Worm (Caenorhabditis elegans) whole organism, dauer: ENCODE measurements around the gene dhs-18.

Experiments used
- unc-62 ChIP-seq: sonication (generic microtip); optimal IDR thresholded peaks from 2 replicates; lab custom pipeline; 2017; ENCODE audit warnings: missing biosample characterization, missing genetic modification reagents, missing genetic modification characterization

The dhs-18 gene

DNA sequence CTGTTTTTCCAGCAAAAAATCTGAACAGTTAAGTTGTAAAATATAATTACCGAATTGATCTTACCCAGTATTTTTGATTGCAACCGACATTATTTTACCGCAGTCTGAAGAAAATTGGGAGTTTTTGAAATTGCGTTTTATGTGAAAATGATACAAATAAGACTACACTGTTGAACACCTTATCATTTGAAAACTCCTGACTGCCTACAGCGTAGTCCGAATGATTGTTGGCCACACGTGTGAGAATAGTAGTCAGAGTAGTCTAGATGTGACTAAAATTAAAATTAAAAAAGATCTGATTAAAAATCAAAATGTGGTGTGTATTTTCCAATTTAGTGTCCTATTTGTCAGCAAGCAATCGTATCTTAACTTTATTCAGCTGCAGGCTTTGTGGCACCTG, at the start of gene dhs-18:
Gene dhs-18 (minus strand): TSS at position 104 of the 400 bp plus-strand sequence.
- TF ChIP-seq unc-62, result no peak

DNA sequence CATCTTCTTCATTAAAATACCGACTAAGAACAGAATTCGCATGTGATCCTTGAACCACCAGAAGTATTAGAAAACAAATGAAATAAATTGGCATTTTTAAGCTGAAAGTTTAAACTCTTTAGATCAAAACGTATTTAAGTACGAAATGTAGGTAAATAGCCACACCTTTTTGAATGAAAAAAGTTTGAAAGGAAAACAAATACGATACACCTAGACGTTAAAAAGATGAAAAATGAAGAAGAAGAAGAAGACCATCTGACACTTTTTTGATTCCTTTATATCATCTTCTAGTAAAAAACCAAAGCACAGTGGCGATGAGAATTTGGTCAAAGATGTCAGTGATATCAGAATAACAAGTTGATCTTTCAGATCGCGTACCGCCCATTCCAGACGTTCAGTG, 49.2 kb upstream of the dhs-18 start, which contains the start of gene Y42A5A.3:
Gene Y42A5A.3 (minus strand): TSS at position 101 of the 400 bp plus-strand sequence.
- TF ChIP-seq unc-62, result no peak

DNA sequence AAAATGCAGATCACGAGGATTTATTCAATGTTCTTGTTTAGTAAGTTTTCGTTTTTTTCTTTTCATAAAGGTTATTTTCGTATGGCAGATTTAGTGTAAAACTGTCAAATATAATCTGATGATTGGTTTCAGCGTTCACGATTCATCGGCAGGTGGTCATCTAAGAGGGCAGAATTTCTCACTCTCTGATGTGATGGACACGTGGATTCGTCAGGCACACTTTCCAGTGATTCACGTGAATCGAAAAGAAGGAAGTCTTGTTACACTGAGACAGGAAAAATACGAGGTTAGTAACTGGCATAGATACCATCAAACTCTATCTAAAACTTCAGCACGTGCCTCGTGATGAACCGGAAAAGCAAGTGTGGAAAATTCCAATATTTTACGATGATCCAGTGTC, 48.1 kb upstream of the dhs-18 start:
- no peak for TF ChIP-seq unc-62

DNA sequence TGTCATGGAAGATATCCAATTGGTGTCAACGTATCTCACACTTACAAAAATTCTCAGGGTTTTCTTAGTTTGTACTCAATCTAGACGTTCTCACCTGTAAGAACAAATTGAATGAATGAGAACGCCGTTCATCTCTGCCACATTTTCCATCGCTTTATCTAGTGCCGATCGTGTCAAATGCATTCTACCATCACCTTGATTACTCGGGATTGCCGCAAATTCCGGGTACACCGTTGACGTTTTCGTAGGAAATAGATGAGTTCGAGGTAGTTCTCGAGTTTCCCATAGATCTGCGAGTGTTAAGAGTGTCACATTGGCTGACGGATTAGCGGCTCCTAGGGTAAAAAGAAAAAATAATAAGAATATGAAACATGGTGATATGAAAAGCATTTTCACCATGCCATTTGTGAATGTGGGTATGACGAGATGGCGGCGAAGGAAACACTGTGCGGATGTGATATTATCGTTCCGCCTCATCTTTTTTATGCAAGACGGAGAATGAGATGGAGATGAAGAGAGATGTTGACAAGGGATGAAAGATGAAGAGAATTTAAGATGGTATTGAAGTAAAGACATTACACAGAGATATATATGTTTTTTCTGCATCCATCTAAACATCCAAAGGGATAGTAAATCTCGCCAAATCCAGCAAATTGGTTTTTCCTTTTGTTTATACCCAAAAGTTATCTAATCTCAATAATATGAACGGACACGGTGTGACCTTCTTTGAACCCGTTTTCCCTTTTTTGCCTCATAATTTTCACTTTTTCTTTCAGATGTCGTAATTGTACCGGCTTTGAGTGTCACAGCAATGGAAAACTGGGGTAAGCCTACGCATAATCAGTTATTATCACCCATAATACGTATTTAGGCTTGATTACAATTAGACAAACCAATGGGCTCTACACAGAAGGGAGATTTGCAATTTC, 46.8 kb upstream of the dhs-18 start, which contains the start of gene lact-8:
Gene lact-8 (minus strand): TSS at position 445 of the 929 bp plus-strand sequence.
- no peak for TF ChIP-seq unc-62

- TF ChIP-seq unc-62, result no peak
These were observed 40.9 kb upstream of the dhs-18 start, which contains the start of gene Y42A5A.1 for ce11 chrV:11087519-11087998. Y42A5A.1 (plus strand) TSS chrV:11087948.

DNA sequence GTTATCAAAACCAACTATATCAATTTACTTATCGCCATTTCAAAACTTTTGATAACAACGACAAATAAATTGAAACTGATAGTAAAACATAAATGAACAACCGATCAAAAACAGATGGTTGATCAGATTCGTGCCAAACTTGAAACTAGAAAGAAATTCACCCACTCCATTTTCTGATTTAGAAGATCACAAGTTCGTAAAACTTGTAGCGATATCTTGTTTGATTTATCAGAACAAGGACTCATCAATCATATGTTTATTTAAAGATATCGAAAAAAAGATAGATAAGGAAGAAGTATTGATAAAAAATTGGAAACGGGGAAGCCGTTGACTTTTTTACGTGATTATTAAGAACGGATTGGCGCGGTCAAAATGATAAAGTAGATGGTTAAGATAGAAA, 40.5 kb upstream of the dhs-18 start:
- TF ChIP-seq unc-62, result no peak

DNA sequence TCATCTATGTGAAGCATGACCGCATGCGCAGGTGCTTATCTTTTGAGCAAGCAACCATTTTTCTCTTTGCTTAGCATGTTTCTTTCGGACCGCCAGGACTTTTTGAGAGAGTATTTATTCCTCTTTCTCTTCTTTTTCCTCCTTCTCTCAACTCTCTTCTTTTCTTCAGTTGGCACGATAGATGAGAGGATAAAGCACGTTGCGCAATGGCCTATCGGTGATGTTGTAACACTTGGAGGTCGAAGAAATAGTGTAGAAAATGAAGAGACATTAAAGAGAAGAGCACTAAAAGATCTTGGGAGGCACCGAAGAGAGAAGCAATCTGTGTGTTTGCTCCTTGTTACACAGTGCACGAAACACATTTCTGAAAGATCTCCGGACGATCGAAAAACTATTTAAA, 37.1 kb upstream of the dhs-18 start:
- TF ChIP-seq unc-62, result no peak

- TF ChIP-seq unc-62, result no peak
These were observed 36.3 kb upstream of the dhs-18 start for ce11 chrV:11082964-11083363.

DNA sequence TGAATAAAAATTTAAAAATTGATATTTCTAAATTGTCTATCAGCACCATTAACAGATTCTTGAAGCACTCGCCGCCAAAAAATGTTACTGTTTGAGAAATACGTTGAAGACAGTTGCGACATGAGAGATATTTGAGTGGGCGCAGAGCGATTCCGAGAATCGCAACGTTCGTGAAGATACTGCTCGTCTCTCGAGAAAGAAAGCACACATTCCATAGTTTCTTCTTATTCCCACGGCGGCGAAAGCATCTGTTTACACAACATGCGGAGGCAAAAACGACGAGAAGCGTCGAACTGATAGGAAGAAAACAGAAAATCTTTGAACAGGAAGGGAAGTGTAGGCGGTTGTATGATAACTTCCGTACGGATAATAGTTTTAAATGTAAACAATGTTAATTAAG, 35.8 kb upstream of the dhs-18 start:
- no peak for TF ChIP-seq unc-62

ce11 chrV:11080345-11081102, 33.9 kb upstream of the dhs-18 start, which contains the start of gene act-1:
act-1 (plus strand) TSS chrV:11081052.
- no peak for TF ChIP-seq unc-62

ce11 chrV:11078874-11079273, 32.2 kb upstream of the dhs-18 start:
- no peak for TF ChIP-seq unc-62

- no peak for TF ChIP-seq unc-62
These were observed 31.6 kb upstream of the dhs-18 start, which contains the start of gene act-2 for ce11 chrV:11078104-11078724. act-2 (minus strand) TSS chrV:11078154.

ce11 chrV:11076403-11076802, 29.8 kb upstream of the dhs-18 start:
- TF ChIP-seq unc-62, result no peak

ce11 chrV:11076028-11076402, 29.4 kb upstream of the dhs-18 start:
- no peak for TF ChIP-seq unc-62

ce11 chrV:11075209-11076027, 28.8 kb upstream of the dhs-18 start:
- no peak for TF ChIP-seq unc-62

DNA sequence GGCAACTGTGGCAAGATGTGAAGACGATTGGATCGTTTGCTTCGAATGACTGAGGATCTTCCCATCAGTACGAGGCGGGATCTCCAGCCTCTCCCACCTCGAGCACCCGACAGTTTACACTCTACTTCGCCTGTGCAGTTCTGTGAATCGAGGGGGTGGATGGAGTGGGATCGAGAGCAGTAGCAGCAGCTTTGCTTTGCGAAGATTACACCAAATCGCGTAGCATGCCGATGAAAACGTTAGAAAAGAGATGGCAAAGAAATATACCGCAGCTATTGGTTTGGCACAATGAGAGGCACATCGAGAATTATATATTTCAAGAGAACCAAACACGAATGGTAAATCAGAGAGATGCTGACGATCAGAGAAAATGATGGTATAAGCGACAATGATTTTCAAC, 27.8 kb upstream of the dhs-18 start, which contains the start of gene act-3:
Gene act-3 (minus strand): TSS at position 51 of the 400 bp plus-strand sequence.
- TF ChIP-seq unc-62, result no peak
